Worm (Caenorhabditis elegans) whole organism, young adult: ENCODE results near the gene R02D5.3.

Experiments used
- ama-1 ChIP-seq, 3 experiments: fragments of 150-350 bp in 1 of 3; sonication (generic microtip) in 2 of 3; optimal IDR thresholded peaks; 2 replicates each; lab custom pipeline; 2014 to 2018; ENCODE audit warnings: missing biosample characterization in 2 of 3, missing genetic modification characterization in 2 of 3, missing genetic modification reagents in 2 of 3
- ets-4 ChIP-seq: fragments of 200-800 bp; sonication (Bioruptor generic); optimal IDR thresholded peaks from 2 replicates; lab custom pipeline; 2018; ENCODE audit warnings: mild to moderate bottlenecking, missing genetic modification characterization, missing compliant biosample characterization
- let-607 ChIP-seq, 2 experiments: fragments of 200-800 bp in 1 of 2; sonication (Bioruptor generic) in 1 of 2; sonication (generic microtip) in 1 of 2; optimal IDR thresholded peaks; 2 replicates each; lab custom pipeline; 2016 to 2018; ENCODE audit warnings: mild to moderate bottlenecking in 2 of 2, missing compliant biosample characterization in 2 of 2, missing genetic modification characterization in 2 of 2, moderate library complexity in 2 of 2, missing genotype in 1 of 2
- unc-130 ChIP-seq: sonication (generic microtip); optimal IDR thresholded peaks from 2 replicates; lab custom pipeline; 2016; ENCODE audit warnings: missing genetic modification reagents, missing genetic modification characterization, missing compliant biosample characterization
- ztf-3 ChIP-seq: fragments of 200-800 bp; sonication (Bioruptor generic); optimal IDR thresholded peaks from 2 replicates; lab custom pipeline; 2018; ENCODE audit warnings: mild to moderate bottlenecking, missing genetic modification characterization, missing compliant biosample characterization

ce11 chrV:14532374-14532773 is 49.4 kb downstream of the R02D5.3 start:
- TF ChIP-seq let-607 (tag; optimal IDR thresholded peaks at IDR 0.05; lab: Kevin White, UChicago): no peak
- TF ChIP-seq ama-1 (optimal IDR thresholded peaks at IDR 0.05; lab: Kevin White, UChicago): no peak
- no peak for TF ChIP-seq ama-1 (GFP tag; optimal IDR thresholded peaks at IDR 0.05; lab: Kevin White, UChicago)
- TF ChIP-seq unc-130: no peak
- no peak for TF ChIP-seq ztf-3 (GFP tag; lab: Kevin White, UChicago)
- TF ChIP-seq ets-4: no peak
